Fruit fly (Drosophila melanogaster) whole organism, embryonic: Measurements from ENCODE around the gene Atu.

ENCODE experiments used
- B-H2 ChIP-seq: fragments of 200-800 bp; sonication (Bioruptor generic); optimal IDR thresholded peaks from 2 replicates; lab custom pipeline; 2018; ENCODE audit warnings: missing biosample characterization, mild to moderate bottlenecking, missing genetic modification characterization
- BEAF-32 ChIP-seq: fragments of 200-800 bp; sonication (Bioruptor generic); optimal IDR thresholded peaks from 3 replicates; lab custom pipeline; 2017; ENCODE audit warnings: missing biosample characterization, missing genetic modification characterization, mild to moderate bottlenecking, moderate library complexity, missing genetic modification reagents
- CG10321 ChIP-seq: fragments of 200-800 bp; sonication (Bioruptor generic); IDR thresholded peaks from 2 replicates; pipeline ENCODE4 v1.3.6; 2022; ENCODE audit warnings: missing biosample characterization, missing genetic modification characterization
- CG10462 ChIP-seq: fragments of 200-800 bp; sonication (Bioruptor generic); optimal IDR thresholded peaks from 2 replicates; lab custom pipeline; 2016; ENCODE audit warnings: missing biosample characterization, missing genetic modification characterization
- CG12391 ChIP-seq: fragments of 200-800 bp; sonication (Bioruptor generic); optimal IDR thresholded peaks from 3 replicates; lab custom pipeline; 2018; ENCODE audit warnings: missing biosample characterization, mild to moderate bottlenecking, missing genetic modification characterization, moderate library complexity
- CG13624 ChIP-seq: fragments of 200-800 bp; sonication (Bioruptor generic); optimal IDR thresholded peaks from 2 replicates; lab custom pipeline; 2016; ENCODE audit warnings: missing biosample characterization, missing genetic modification characterization
- CG14014 ChIP-seq: fragments of 200-800 bp; sonication (Bioruptor generic); IDR thresholded peaks from 2 replicates; pipeline ENCODE4 v1.3.6; 2022; ENCODE audit warnings: missing biosample characterization, missing genetic modification characterization
- CG14050 ChIP-seq: fragments of 200-800 bp; sonication (Bioruptor generic); IDR thresholded peaks from 3 replicates; pipeline ENCODE4 v1.3.6; 2022; ENCODE audit warnings: missing biosample characterization, missing genetic modification characterization
- CG14667 ChIP-seq: fragments of 200-800 bp; sonication (Bioruptor generic); IDR thresholded peaks from 2 replicates; pipeline ENCODE4 v1.3.6; 2022; ENCODE audit warnings: missing biosample characterization, missing genetic modification characterization
- CG14965 ChIP-seq: fragments of 200-800 bp; sonication (Bioruptor generic); optimal IDR thresholded peaks from 2 replicates; lab custom pipeline; 2016; ENCODE audit warnings: missing biosample characterization, missing genetic modification characterization, borderline replicate concordance
- CG17802 ChIP-seq: fragments of 200-800 bp; sonication (Bioruptor generic); optimal IDR thresholded peaks from 2 replicates; lab custom pipeline; 2018; ENCODE audit warnings: missing biosample characterization, mild to moderate bottlenecking, missing genetic modification characterization, moderate library complexity
- CG2116 ChIP-seq: fragments of 200-800 bp; sonication (Bioruptor generic); optimal IDR thresholded peaks from 3 replicates; lab custom pipeline; 2018; ENCODE audit warnings: missing biosample characterization, mild to moderate bottlenecking, missing genetic modification characterization
- CG3163 ChIP-seq: fragments of 200-800 bp; sonication (Bioruptor generic); optimal IDR thresholded peaks from 3 replicates; lab custom pipeline; 2016; ENCODE audit warnings: missing biosample characterization, missing genetic modification characterization
- CG32767 ChIP-seq: fragments of 200-800 bp; sonication (Bioruptor generic); IDR thresholded peaks from 2 replicates; pipeline ENCODE4 v1.3.6; 2022; ENCODE audit warnings: missing biosample characterization, missing genetic modification characterization
- CG34376 ChIP-seq: fragments of 200-800 bp; sonication (Bioruptor generic); optimal IDR thresholded peaks from 2 replicates; lab custom pipeline; 2018; ENCODE audit warnings: missing biosample characterization, mild to moderate bottlenecking, missing genetic modification characterization
- CG4730 ChIP-seq: fragments of 200-800 bp; sonication (Bioruptor generic); IDR thresholded peaks from 2 replicates; pipeline ENCODE4 v1.3.6; 2022; ENCODE audit warnings: missing biosample characterization, missing genetic modification characterization
- CG7745 ChIP-seq: fragments of 200-800 bp; sonication (Bioruptor generic); optimal IDR thresholded peaks from 2 replicates; lab custom pipeline; 2018; ENCODE audit warnings: missing biosample characterization, mild to moderate bottlenecking, missing genetic modification characterization, moderate library complexity
- CG7839 ChIP-seq: fragments of 200-800 bp; sonication (Bioruptor generic); optimal IDR thresholded peaks from 3 replicates; lab custom pipeline; 2018; ENCODE audit warnings: missing biosample characterization, mild to moderate bottlenecking, missing genetic modification characterization, moderate library complexity
- CG8478 ChIP-seq: fragments of >200 bp; optimal IDR thresholded peaks from 2 replicates; lab custom pipeline; 2018
- CG8924 ChIP-seq: fragments of 200-800 bp; optimal IDR thresholded peaks from 3 replicates; lab custom pipeline; 2019; ENCODE audit warnings: missing biosample characterization, mild to moderate bottlenecking, missing genetic modification characterization, moderate library complexity
- CG9437 ChIP-seq: fragments of 200-800 bp; sonication (Bioruptor generic); optimal IDR thresholded peaks from 2 replicates; lab custom pipeline; 2018; ENCODE audit warnings: missing biosample characterization, mild to moderate bottlenecking, missing genetic modification characterization
- CG9609 ChIP-seq: fragments of 200-800 bp; sonication (Bioruptor generic); optimal IDR thresholded peaks from 3 replicates; lab custom pipeline; 2016; ENCODE audit warnings: missing biosample characterization, missing genetic modification characterization
- CG9932 ChIP-seq: fragments of 200-800 bp; sonication (Bioruptor generic); IDR thresholded peaks from 2 replicates; pipeline ENCODE4 v1.3.6; 2022; ENCODE audit warnings: missing biosample characterization, missing genetic modification characterization
- Ets97D ChIP-seq: fragments of 200-800 bp; sonication (Bioruptor generic); optimal IDR thresholded peaks from 3 replicates; lab custom pipeline; 2016; ENCODE audit warnings: missing biosample characterization, missing genetic modification characterization
- GATAe ChIP-seq: fragments of 200-800 bp; sonication (Bioruptor generic); conservative IDR thresholded peaks from 2 replicates; pipeline ENCODE4 v1.3.6; 2022; ENCODE audit warnings: missing biosample characterization, missing genetic modification characterization
- Hmr ChIP-seq: fragments of 200-800 bp; sonication (Bioruptor generic); optimal IDR thresholded peaks from 3 replicates; lab custom pipeline; 2017; ENCODE audit warnings: mild to moderate bottlenecking, missing biosample characterization, missing genetic modification reagents, missing genetic modification characterization
- Lhr ChIP-seq: fragments of 200-800 bp; sonication (Bioruptor generic); optimal IDR thresholded peaks from 3 replicates; lab custom pipeline; 2017; ENCODE audit warnings: mild to moderate bottlenecking, missing biosample characterization, missing genetic modification reagents, missing genetic modification characterization
- Max ChIP-seq: fragments of 200-800 bp; sonication (Bioruptor generic); optimal IDR thresholded peaks from 2 replicates; lab custom pipeline; 2016; ENCODE audit warnings: missing biosample characterization, mild to moderate bottlenecking, missing genetic modification characterization
- Oli ChIP-seq: fragments of 200-800 bp; sonication (Bioruptor generic); optimal IDR thresholded peaks from 2 replicates; lab custom pipeline; 2018; ENCODE audit warnings: missing biosample characterization, mild to moderate bottlenecking, missing genetic modification characterization, moderate library complexity
- Trl ChIP-seq, 3 experiments: fragments of >200 bp in 2 of 3; fragments of 200-800 bp in 1 of 3; sonication (Bioruptor generic) in 1 of 3; optimal IDR thresholded peaks; 2 replicates in 1 of 3; 3 replicates in 2 of 3; lab custom pipeline; 2016 to 2017; ENCODE audit warnings: missing biosample characterization in 1 of 3, missing genetic modification characterization in 1 of 3
- ac ChIP-seq: fragments of 200-800 bp; sonication (Bioruptor generic); optimal IDR thresholded peaks from 3 replicates; lab custom pipeline; 2017; ENCODE audit warnings: missing biosample characterization, mild to moderate bottlenecking, missing genetic modification characterization
- ash1 ChIP-seq: fragments of 200-800 bp; sonication (Bioruptor generic); optimal IDR thresholded peaks from 2 replicates; lab custom pipeline; 2018; ENCODE audit warnings: missing biosample characterization, mild to moderate bottlenecking, missing genetic modification characterization
- bbx ChIP-seq: fragments of 200-800 bp; sonication (Bioruptor generic); IDR thresholded peaks from 2 replicates; pipeline ENCODE4 v1.3.6; 2022; ENCODE audit warnings: missing biosample characterization, missing genetic modification characterization; ENCODE audit not compliant: partially characterized antibody
- caup ChIP-seq: fragments of 200-800 bp; sonication (Bioruptor generic); optimal IDR thresholded peaks from 3 replicates; lab custom pipeline; 2017; ENCODE audit warnings: missing biosample characterization, mild to moderate bottlenecking, missing genetic modification characterization, moderate library complexity; ENCODE audit not compliant: severe bottlenecking
- corto ChIP-seq: fragments of 200-800 bp; sonication (Bioruptor generic); optimal IDR thresholded peaks from 2 replicates; lab custom pipeline; 2016; ENCODE audit warnings: missing biosample characterization, mild to moderate bottlenecking, missing genetic modification characterization, moderate library complexity
- crp ChIP-seq, 2 experiments: fragments of 200-800 bp; sonication (Bioruptor generic); optimal IDR thresholded peaks; 2 replicates in 1 of 2; 3 replicates in 1 of 2; lab custom pipeline; 2017; ENCODE audit warnings: missing biosample characterization in 2 of 2, missing genetic modification characterization in 2 of 2, mild to moderate bottlenecking in 1 of 2, moderate library complexity in 1 of 2
- ems ChIP-seq: fragments of 200-800 bp; sonication (Bioruptor generic); optimal IDR thresholded peaks from 3 replicates; lab custom pipeline; 2016; ENCODE audit warnings: missing biosample characterization, missing genetic modification characterization
- ham ChIP-seq: fragments of 200-800 bp; sonication (Bioruptor generic); IDR thresholded peaks from 2 replicates; pipeline ENCODE4 v1.3.6; 2022; ENCODE audit warnings: missing biosample characterization, missing genetic modification characterization
- kni ChIP-seq: fragments of 200-800 bp; sonication (Bioruptor generic); optimal IDR thresholded peaks from 3 replicates; lab custom pipeline; 2017; ENCODE audit warnings: mild to moderate bottlenecking, missing biosample characterization, missing genetic modification reagents, missing genetic modification characterization
- lab ChIP-seq: fragments of 200-800 bp; sonication (Bioruptor generic); optimal IDR thresholded peaks from 3 replicates; lab custom pipeline; 2017; ENCODE audit warnings: missing biosample characterization, missing genetic modification characterization, mild to moderate bottlenecking, moderate library complexity, missing genetic modification reagents
- nerfin-1 ChIP-seq: fragments of 200-800 bp; sonication (Bioruptor generic); optimal IDR thresholded peaks from 3 replicates; lab custom pipeline; 2019; ENCODE audit warnings: missing biosample characterization, mild to moderate bottlenecking, missing genetic modification characterization, moderate library complexity
- nmo ChIP-seq: fragments of 200-800 bp; sonication (Bioruptor generic); optimal IDR thresholded peaks from 2 replicates; lab custom pipeline; 2018; ENCODE audit warnings: missing biosample characterization, mild to moderate bottlenecking, missing genetic modification characterization, moderate library complexity
- pan ChIP-seq, 4 experiments: fragments of >200 bp in 3 of 4; fragments of 200-800 bp in 1 of 4; sonication (Bioruptor generic) in 1 of 4; optimal IDR thresholded peaks in 3 of 4; IDR thresholded peaks in 1 of 4; 2 replicates each; pipeline versions ENCODE4 v1.3.6 to Lab custom; 2017 to 2022; ENCODE audit warnings: missing biosample characterization in 2 of 4, missing genetic modification characterization in 2 of 4, mixed read lengths in 1 of 4
- repo ChIP-seq: fragments of 200-800 bp; sonication (Bioruptor generic); optimal IDR thresholded peaks from 2 replicates; lab custom pipeline; 2016; ENCODE audit warnings: missing biosample characterization, missing genetic modification characterization
- schlank ChIP-seq: fragments of 200-800 bp; sonication (Bioruptor generic); optimal IDR thresholded peaks from 2 replicates; lab custom pipeline; 2018; ENCODE audit warnings: missing biosample characterization, mild to moderate bottlenecking, missing genetic modification characterization
- sna ChIP-seq: fragments of 200-800 bp; sonication (Bioruptor generic); IDR thresholded peaks from 2 replicates; pipeline ENCODE4 v1.3.6; 2022; ENCODE audit warnings: missing biosample characterization, missing genetic modification characterization; ENCODE audit not compliant: partially characterized antibody
- sqz ChIP-seq: fragments of 200-800 bp; sonication (Bioruptor generic); optimal IDR thresholded peaks from 3 replicates; lab custom pipeline; 2018; ENCODE audit warnings: missing biosample characterization, mild to moderate bottlenecking, missing genetic modification characterization
- vnd ChIP-seq: fragments of 200-800 bp; sonication (Bioruptor generic); IDR thresholded peaks from 3 replicates; pipeline ENCODE4 v1.3.6; 2022; ENCODE audit warnings: missing biosample characterization, missing genetic modification characterization; ENCODE audit not compliant: partially characterized antibody
- wek ChIP-seq: fragments of 200-800 bp; sonication (Bioruptor generic); optimal IDR thresholded peaks from 3 replicates; lab custom pipeline; 2018; ENCODE audit warnings: missing biosample characterization, mild to moderate bottlenecking, missing genetic modification characterization, moderate library complexity

Gene Atu

DNA sequence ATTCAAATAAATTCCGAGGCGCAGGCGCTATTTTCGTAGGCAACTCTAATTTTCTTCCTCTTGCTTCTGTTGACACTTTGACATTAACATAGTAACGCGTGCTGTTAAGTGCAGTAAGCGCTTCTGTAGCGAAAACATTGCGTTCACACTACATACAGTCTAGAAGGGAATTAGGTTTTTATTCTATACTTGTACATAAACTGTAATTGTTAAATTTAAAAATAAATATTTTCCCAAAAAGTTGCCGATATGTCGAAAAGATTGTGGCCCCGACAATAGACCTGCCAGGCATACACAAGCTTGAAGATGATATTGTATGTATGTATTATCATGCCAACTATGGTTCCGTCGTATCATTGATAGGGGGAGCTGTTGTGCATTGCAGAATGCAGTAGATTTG is 6.7 kb upstream of the Atu start, which contains the start of gene asl (continued):
- peak; percentile 81 for TF ChIP-seq nmo (GFP tag; lab: Kevin White, UChicago)
- no peak for TF ChIP-seq CG7839 (tag; lab: Kevin White, UChicago)
- TF ChIP-seq CG10462 (GFP tag; lab: Kevin White, UChicago) = peak; percentile 8
- no peak for TF ChIP-seq bbx
- no peak for TF ChIP-seq CG14667 (GFP tag; lab: Robert Waterston, UW)
- peak; percentile 37; the same call in 1 of the 3 replicates for TF ChIP-seq CG14050 (GFP tag; lab: Robert Waterston, UW)
- TF ChIP-seq GATAe (GFP tag; lab: Robert Waterston, UW) = no peak
- TF ChIP-seq Hmr = no peak
- TF ChIP-seq Oli (tag; lab: Kevin White, UChicago) = peak; percentile 60
- peak; percentile 57; the same call in 1 of the 2 replicates for TF ChIP-seq CG14014 (GFP tag; lab: Robert Waterston, UW)
- TF ChIP-seq CG17802 (tag; lab: Kevin White, UChicago) = peak; percentile 90
- peak; percentile 78 for TF ChIP-seq CG12391 (tag; lab: Kevin White, UChicago)
- TF ChIP-seq CG34376 (GFP tag; lab: Kevin White, UChicago) = peak; percentile 55
- peak; percentile 33 for TF ChIP-seq B-H2 (GFP tag; lab: Kevin White, UChicago)
- peak; percentile 20 for TF ChIP-seq repo (GFP tag; lab: Kevin White, UChicago)
- no peak for TF ChIP-seq sqz
- TF ChIP-seq ac = no peak
- peak; percentile 11 for TF ChIP-seq CG9609 (GFP tag; lab: Kevin White, UChicago)
- TF ChIP-seq schlank (tag; lab: Kevin White, UChicago) = no peak
- TF ChIP-seq CG7745 (tag; lab: Kevin White, UChicago) = no peak
- TF ChIP-seq CG9437 (GFP tag; lab: Kevin White, UChicago) = peak; percentile 46
- 0 out of 2 replicates have a peak, but pooled peaks have one; percentile 43 for TF ChIP-seq CG32767 (GFP tag; lab: Robert Waterston, UW)
- peak; percentile 48 for TF ChIP-seq kni (GFP tag; lab: Kevin White, UChicago)
- 0 out of 2 replicates have a peak, but pooled peaks have one; percentile 6 for TF ChIP-seq CG4730 (GFP tag; lab: Robert Waterston, UW)
- peak; percentile 54 for TF ChIP-seq caup
- TF ChIP-seq ems = peak; percentile 52
- TF ChIP-seq CG3163 (GFP tag; lab: Kevin White, UChicago) = peak; percentile 24
- TF ChIP-seq CG9932 (GFP tag; lab: Robert Waterston, UW) = peak; percentile 56

DNA sequence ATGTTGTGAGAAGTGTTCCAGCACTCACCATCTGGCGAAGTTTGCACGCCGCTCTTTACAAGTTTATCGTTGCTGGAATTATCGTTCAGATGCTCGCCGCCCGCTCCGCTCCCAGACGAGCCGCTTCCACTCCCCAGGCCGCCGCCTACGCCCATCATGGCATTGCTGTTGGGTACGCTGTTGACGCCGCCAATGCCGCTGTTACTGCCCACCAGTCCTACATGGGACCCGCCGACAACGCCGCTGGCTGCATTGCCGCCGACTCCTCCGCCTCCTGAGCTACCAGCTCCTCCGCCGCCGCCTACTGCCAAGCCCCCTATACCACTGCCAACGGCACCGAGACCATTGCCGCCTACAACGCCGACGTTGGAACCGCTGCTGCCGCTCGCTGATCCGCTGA is 4.7 kb upstream of the Atu start:
- TF ChIP-seq Max = no peak
- TF ChIP-seq pan (optimal IDR thresholded peaks at IDR 0.05; lab: Kevin White, UChicago) = no peak
- no peak for TF ChIP-seq pan (GFP tag; optimal IDR thresholded peaks at IDR 0.05 in 1 of 2, IDR thresholded peaks at IDR 0.05 in 1 of 2)
- TF ChIP-seq nerfin-1 (tag; lab: Kevin White, UChicago) = no peak
- no peak for TF ChIP-seq CG13624 (GFP tag; lab: Kevin White, UChicago)
- TF ChIP-seq crp (GFP tag; optimal IDR thresholded peaks at IDR 0.05; lab: Kevin White, UChicago) = no peak
- TF ChIP-seq ham (GFP tag; lab: Robert Waterston, UW) = no peak
- TF ChIP-seq wek = no peak
- no peak for TF ChIP-seq ac
- no peak for TF ChIP-seq Trl (optimal IDR thresholded peaks at IDR 0.05; lab: Kevin White, UChicago)
- no peak for TF ChIP-seq Trl (GFP tag; optimal IDR thresholded peaks at IDR 0.05; lab: Kevin White, UChicago)
- TF ChIP-seq CG8924 (tag; lab: Kevin White, UChicago) = no peak
- no peak for TF ChIP-seq Ets97D (GFP tag; lab: Kevin White, UChicago)
- TF ChIP-seq corto (GFP tag; lab: Kevin White, UChicago) = no peak
- TF ChIP-seq CG2116 (GFP tag; lab: Kevin White, UChicago) = no peak
- no peak for TF ChIP-seq CG14965 (GFP tag; lab: Kevin White, UChicago)
- TF ChIP-seq ash1 = no peak
- TF ChIP-seq vnd (GFP tag; lab: Robert Waterston, UW) = no peak
- TF ChIP-seq sna (GFP tag; lab: Robert Waterston, UW) = no peak
- TF ChIP-seq lab = no peak
- no peak for TF ChIP-seq CG10321
- TF ChIP-seq bbx = no peak
- TF ChIP-seq BEAF-32 = no peak
- TF ChIP-seq CG8478 (lab: Kevin White, UChicago) = peak; percentile 59
- no peak for TF ChIP-seq Lhr (GFP tag; lab: Kevin White, UChicago)
